Fruit fly (Drosophila melanogaster) whole organism, adult: Measurements from ENCODE around the gene Trax.

Experiments used
- CG12768 ChIP-seq: fragments of 200-800 bp; sonication (Bioruptor generic); optimal IDR thresholded peaks from 2 replicates; lab custom pipeline; 2017; ENCODE audit warnings: missing biosample characterization, missing genetic modification characterization, mild to moderate bottlenecking, moderate library complexity, missing genetic modification reagents
- CG14711 ChIP-seq: fragments of 200-800 bp; sonication (Bioruptor generic); optimal IDR thresholded peaks from 2 replicates; lab custom pipeline; 2018; ENCODE audit warnings: missing biosample characterization, mild to moderate bottlenecking, missing genetic modification characterization, moderate library complexity
- CG1620 ChIP-seq: fragments of 200-800 bp; sonication (Bioruptor generic); optimal IDR thresholded peaks from 2 replicates; lab custom pipeline; 2016; ENCODE audit warnings: missing biosample characterization, missing genetic modification characterization
- CG33017 ChIP-seq: fragments of 200-800 bp; sonication (Bioruptor generic); optimal IDR thresholded peaks from 2 replicates; lab custom pipeline; 2018; ENCODE audit warnings: missing biosample characterization, mild to moderate bottlenecking, missing genetic modification characterization, moderate library complexity
- Mnt ChIP-seq: fragments of 200-800 bp; sonication (Bioruptor generic); optimal IDR thresholded peaks from 2 replicates; lab custom pipeline; 2016; ENCODE audit warnings: missing biosample characterization, mild to moderate bottlenecking, missing genetic modification characterization
- cnc ChIP-seq, 2 experiments: fragments of >200 bp; optimal IDR thresholded peaks; 2 replicates each; lab custom pipeline; 2017
- kay ChIP-seq: fragments of 200-800 bp; sonication (Bioruptor generic); peaks from one replicate; lab custom pipeline; 2016; ENCODE audit warnings: missing biosample characterization, missing genetic modification characterization, borderline replicate concordance
- ovo ChIP-seq: fragments of 200-800 bp; sonication (Bioruptor generic); optimal IDR thresholded peaks from 2 replicates; lab custom pipeline; 2016; ENCODE audit warnings: missing biosample characterization, missing genetic modification characterization
- pad ChIP-seq: fragments of 200-800 bp; sonication (Bioruptor generic); optimal IDR thresholded peaks from 3 replicates; lab custom pipeline; 2017; ENCODE audit warnings: missing biosample characterization, missing genetic modification characterization, mild to moderate bottlenecking, moderate library complexity, missing genetic modification reagents
- toe ChIP-seq: fragments of 200-800 bp; sonication (Bioruptor generic); optimal IDR thresholded peaks from 2 replicates; lab custom pipeline; 2016; ENCODE audit warnings: missing biosample characterization, missing genetic modification characterization

- TF ChIP-seq ovo (GFP tag; lab: Kevin White, UChicago) (peak; percentile 43), CG12768 (GFP tag; lab: Kevin White, UChicago) (no peak), pad (GFP tag; lab: Kevin White, UChicago) (no peak), toe (GFP tag; lab: Kevin White, UChicago) (no peak), CG1620 (GFP tag; lab: Kevin White, UChicago) (no peak), Mnt (GFP tag; lab: Kevin White, UChicago) (no peak), CG33017 (tag; lab: Kevin White, UChicago) (no peak), cnc (optimal IDR thresholded peaks at IDR 0.05; lab: Kevin White, UChicago) (no peak), CG14711 (tag; lab: Kevin White, UChicago) (no peak), kay (GFP tag; lab: Kevin White, UChicago) (no peak)
These were observed 21.3 kb upstream of the Trax start, which contains the start of gene SerRS-m for dm6 chr3R:15340052-15340732.
